Worm (Caenorhabditis elegans) whole organism, L3 larva: Measurements from ENCODE around the gene srh-222.

ENCODE experiments used
- elt-3 ChIP-seq, 3 experiments: fragments of 150-350 bp in 1 of 3; sonication (generic microtip) in 2 of 3; optimal IDR thresholded peaks; 2 replicates in 2 of 3; 4 replicates in 1 of 3; lab custom pipeline; 2014 to 2017; ENCODE audit warnings: missing biosample characterization in 3 of 3, missing genetic modification characterization in 3 of 3
- nhr-237 ChIP-seq: fragments of 150-350 bp; optimal IDR thresholded peaks from 2 replicates; lab custom pipeline; 2014; ENCODE audit warnings: missing biosample characterization, missing genetic modification characterization
- pha-4 ChIP-seq: fragments of 150-350 bp; optimal IDR thresholded peaks from 2 replicates; lab custom pipeline; 2014; ENCODE audit warnings: missing biosample characterization, missing genetic modification reagents, missing genetic modification characterization

DNA sequence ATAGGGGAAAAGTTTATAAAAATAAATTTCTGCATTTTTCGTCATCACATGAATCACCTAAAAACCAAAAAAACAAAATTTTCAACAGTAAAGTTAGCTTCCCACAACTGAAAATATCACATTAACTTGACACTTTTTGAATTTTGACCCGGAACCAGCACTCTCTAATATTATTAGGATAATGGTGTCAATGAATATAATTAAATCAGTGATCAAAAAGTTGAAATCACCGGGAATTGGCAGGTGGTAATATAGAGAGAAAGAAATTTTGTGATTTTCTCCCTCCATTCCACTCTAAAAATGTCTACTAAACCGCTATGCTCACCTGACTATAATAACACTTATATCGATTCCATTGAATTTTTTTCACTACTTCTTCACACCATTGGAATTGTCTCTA lies at the start of gene srh-222:
- TF ChIP-seq elt-3 (tag; optimal IDR thresholded peaks at IDR 0.05; lab: Kevin White, UChicago) (no peak), pha-4 (tag; lab: Kevin White, UChicago) (no peak), nhr-237 (tag; lab: Kevin White, UChicago) (no peak)
